Fruit fly (Drosophila melanogaster): ENCODE data around the gene CG44098.

CG44098 gene

DNA sequence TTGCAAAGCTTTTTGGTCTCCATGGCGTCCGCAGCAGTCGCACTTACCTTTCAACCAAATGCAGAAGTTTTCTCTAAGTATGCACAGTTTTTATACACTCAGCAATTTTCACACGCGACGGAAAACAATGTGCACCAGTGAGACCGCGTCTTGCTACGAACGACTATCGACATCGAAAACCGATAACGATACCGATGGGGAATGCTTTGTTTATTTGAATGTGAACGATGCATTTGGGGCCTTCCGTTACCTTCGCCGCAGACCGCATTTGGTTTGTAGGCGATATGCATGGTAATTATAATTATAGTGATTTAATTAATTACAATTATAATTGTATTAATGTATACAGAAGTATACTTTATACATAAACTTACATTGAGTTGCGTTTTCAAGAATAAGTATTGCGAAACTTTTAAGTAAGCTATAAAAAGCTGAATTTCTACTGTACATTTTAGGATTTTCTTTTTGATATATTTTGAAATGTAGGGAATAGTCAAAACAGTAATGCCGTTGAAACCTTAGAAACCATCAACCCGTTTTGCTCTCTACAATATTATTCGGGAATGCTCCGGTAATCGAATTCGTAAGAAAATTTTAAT lies 39.0 kb upstream of the CG44098 start, which contains the start of the genes Hus1-like and ctrip (continued):
- peak; percentile 32; the same call in 1 of the 3 replicates for TF ChIP-seq dysf (GFP tag; IDR thresholded peaks at IDR 0.05)
- peak; percentile 69 for TF ChIP-seq CG9797 (GFP tag; optimal IDR thresholded peaks at IDR 0.05)
- peak; percentile 57; the same call in 2 of the 3 replicates for TF ChIP-seq CG16813 (GFP tag; IDR thresholded peaks at IDR 0.05; ENCODE audit: partially characterized antibody)
- peak; percentile 2 for TF ChIP-seq CG10543 (GFP tag; optimal IDR thresholded peaks at IDR 0.05)
- TF ChIP-seq CG32532 (GFP tag; IDR thresholded peaks at IDR 0.05) = peak; percentile 28; the same call in 1 of the 2 replicates
- TF ChIP-seq CG13296 (GFP tag; optimal IDR thresholded peaks at IDR 0.05) = peak; percentile 31
- TF ChIP-seq B-H1 (GFP tag; IDR thresholded peaks at IDR 0.05) = no peak; the same call in 2 of the 3 replicates
- no peak for TF ChIP-seq Atf3 (GFP tag; optimal IDR thresholded peaks at IDR 0.05)
- TF ChIP-seq Rfx (GFP tag; IDR thresholded peaks at IDR 0.05) = peak; percentile 64
- TF ChIP-seq lab (GFP tag; optimal IDR thresholded peaks at IDR 0.05) = peak; percentile 24
- TF ChIP-seq CG4424 (GFP tag; optimal IDR thresholded peaks at IDR 0.05) = no peak
- TF ChIP-seq chinmo (GFP tag; IDR thresholded peaks at IDR 0.05; ENCODE audit: partially characterized antibody) = 0 out of 4 replicates have a peak, but pooled peaks have one; percentile 66
- peak; percentile 19 for TF ChIP-seq tin (GFP tag; optimal IDR thresholded peaks at IDR 0.05)
- no peak for TF ChIP-seq CG1832 (GFP tag; optimal IDR thresholded peaks at IDR 0.05)
- no peak for TF ChIP-seq Six4 (GFP tag; optimal IDR thresholded peaks at IDR 0.05)
- TF ChIP-seq CG9932 (GFP tag; IDR thresholded peaks at IDR 0.05) = peak; percentile 46
- TF ChIP-seq Doc2 (GFP tag; IDR thresholded peaks at IDR 0.05) = no peak
- TF ChIP-seq mld (GFP tag; IDR thresholded peaks at IDR 0.05; ENCODE audit: partially characterized antibody) = peak; percentile 67
- TF ChIP-seq CG14860 (GFP tag; IDR thresholded peaks at IDR 0.05; ENCODE audit: partially characterized antibody) = peak; percentile 48; the same call in 1 of the 3 replicates
- no peak for TF ChIP-seq CG9215 (GFP tag; IDR thresholded peaks at IDR 0.05)
- peak; percentile 97 for TF ChIP-seq MESR4 (GFP tag; optimal IDR thresholded peaks at IDR 0.05)
- peak; percentile 74 for TF ChIP-seq Elba2 (GFP tag; optimal IDR thresholded peaks at IDR 0.05)
- peak; percentile 24 for TF ChIP-seq PHDP (tag; optimal IDR thresholded peaks at IDR 0.05)
- no peak for TF ChIP-seq B-H2 (GFP tag; optimal IDR thresholded peaks at IDR 0.05)
- no peak for TF ChIP-seq Sry-β (GFP tag; optimal IDR thresholded peaks at IDR 0.05)
- TF ChIP-seq otp (GFP tag; IDR thresholded peaks at IDR 0.05) = peak; percentile 19; the same call in 1 of the 3 replicates
- no peak for TF ChIP-seq Drgx (GFP tag; IDR thresholded peaks at IDR 0.05)
- TF ChIP-seq sisA (GFP tag; IDR thresholded peaks at IDR 0.05) = no peak
- TF ChIP-seq CG31365 (tag; optimal IDR thresholded peaks at IDR 0.05) = peak; percentile 15
- TF ChIP-seq CG2116 (GFP tag; optimal IDR thresholded peaks at IDR 0.05) = peak; percentile 45
- TF ChIP-seq CG3847 (GFP tag; IDR thresholded peaks at IDR 0.05) = 0 out of 2 replicates have a peak, but pooled peaks have one; percentile 16
- TF ChIP-seq Gsc (GFP tag; IDR thresholded peaks at IDR 0.05) = no peak
- TF ChIP-seq row (GFP tag; IDR thresholded peaks at IDR 0.05) = peak; percentile 83
- no peak for TF ChIP-seq CG12236 (GFP tag; optimal IDR thresholded peaks at IDR 0.05)
- peak; percentile 17 for TF ChIP-seq Dp (GFP tag; optimal IDR thresholded peaks at IDR 0.05)
- peak; percentile 54 for TF ChIP-seq tna (GFP tag; IDR thresholded peaks at IDR 0.05; ENCODE audit: partially characterized antibody)
- TF ChIP-seq sens (GFP tag) = peak; percentile 35
- TF ChIP-seq Rx (GFP tag; IDR thresholded peaks at IDR 0.05) = no peak
- no peak for TF ChIP-seq dati (GFP tag; IDR thresholded peaks at IDR 0.05)
- no peak for TF ChIP-seq Neu2 (GFP tag; optimal IDR thresholded peaks at IDR 0.05; ENCODE audit: borderline replicate concordance)
- TF ChIP-seq CG12155 (GFP tag; optimal IDR thresholded peaks at IDR 0.05) = peak; percentile 62
- TF ChIP-seq gem (tag; optimal IDR thresholded peaks at IDR 0.05) = peak; percentile 20
- TF ChIP-seq CG1792 (GFP tag; optimal IDR thresholded peaks at IDR 0.05) = no peak
- TF ChIP-seq MBD-R2 (GFP tag; IDR thresholded peaks at IDR 0.05) = peak; percentile 48; the same call in 1 of the 2 replicates
- no peak for TF ChIP-seq exex (tag; optimal IDR thresholded peaks at IDR 0.05)
- no peak for TF ChIP-seq NC2β (GFP tag; optimal IDR thresholded peaks at IDR 0.05)
- TF ChIP-seq CG3995 (GFP tag; optimal IDR thresholded peaks at IDR 0.05) = peak; percentile 54
- no peak for TF ChIP-seq Tbp (GFP tag; optimal IDR thresholded peaks at IDR 0.05)
- TF ChIP-seq rib (GFP tag; IDR thresholded peaks at IDR 0.05) = no peak
- TF ChIP-seq CG18476 (GFP tag; optimal IDR thresholded peaks at IDR 0.05) = no peak
